Worm (Caenorhabditis elegans): ENCODE data around the gene T13H5.8.

T13H5.8 gene

DNA sequence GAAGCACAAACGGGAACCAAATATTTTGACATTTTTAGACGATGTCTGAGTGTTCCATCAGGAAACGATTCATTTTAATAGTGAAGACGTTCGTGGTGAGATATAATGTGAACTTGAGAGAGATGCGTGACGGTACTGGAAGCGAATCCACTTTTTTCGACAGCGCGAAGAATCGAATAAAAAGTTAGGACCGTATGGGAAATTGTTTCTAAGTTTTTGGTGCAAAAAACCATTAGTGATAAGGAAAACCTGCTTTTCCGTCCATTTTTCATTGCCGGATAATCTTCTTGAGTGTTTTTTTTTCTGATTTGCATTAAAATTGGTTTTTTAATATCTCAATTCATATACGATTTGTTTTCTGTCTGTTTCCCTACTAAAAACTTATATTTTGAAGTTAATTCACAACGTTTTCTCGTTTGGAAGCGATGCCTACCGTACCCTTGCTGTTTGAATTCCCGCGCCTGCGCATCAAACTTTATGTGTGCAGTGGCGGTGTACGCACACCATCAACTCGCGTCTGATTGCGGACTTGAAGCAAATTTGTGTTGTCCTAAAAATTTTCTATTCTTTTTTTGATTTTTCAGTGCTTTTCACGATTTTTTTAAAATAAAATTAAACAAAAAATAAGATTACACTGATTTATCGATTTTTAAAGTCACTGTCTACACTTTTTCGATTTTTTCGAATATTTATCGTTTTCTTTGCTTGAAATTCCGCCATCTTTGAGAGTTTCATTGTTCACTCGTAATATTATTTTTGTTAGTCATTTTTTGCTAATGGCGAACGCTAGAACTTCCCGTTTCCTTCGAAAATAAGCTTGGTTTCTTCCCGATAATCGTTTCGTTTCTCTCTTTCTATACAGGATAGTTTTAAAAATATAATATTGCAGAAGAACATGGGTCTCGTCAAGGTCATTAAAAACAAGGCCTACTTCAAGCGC, 51.0 kb downstream of the T13H5.8 start, which contains the start of the genes col-38 and rpl-5 (continued):
- TF ChIP-seq sea-2 (GFP tag; optimal IDR thresholded peaks at IDR 0.05), result no peak
